Fruit fly (Drosophila melanogaster) whole organism, embryonic: ENCODE data around the gene CG18766.

Source experiments
- Ada2b ChIP-seq: fragments of 200-800 bp; sonication (Bioruptor generic); IDR thresholded peaks from 2 replicates; pipeline ENCODE4 v1.3.6; 2022; ENCODE audit warnings: missing biosample characterization, missing genetic modification characterization
- Adf1 ChIP-seq: fragments of 200-800 bp; sonication (Bioruptor generic); IDR thresholded peaks from 2 replicates; pipeline ENCODE4 v1.3.6; 2022; ENCODE audit warnings: missing biosample characterization, missing genetic modification characterization
- Aef1 ChIP-seq: fragments of 200-800 bp; sonication (Bioruptor generic); IDR thresholded peaks from 3 replicates; pipeline ENCODE4 v1.3.6; 2022; ENCODE audit warnings: missing biosample characterization, missing genetic modification characterization
- CG1024 ChIP-seq: fragments of 200-800 bp; sonication (Bioruptor generic); IDR thresholded peaks from 2 replicates; pipeline ENCODE4 v1.3.6; 2022; ENCODE audit warnings: missing biosample characterization, missing genetic modification characterization
- CG15011 ChIP-seq: fragments of 200-800 bp; sonication (Bioruptor generic); optimal IDR thresholded peaks from 3 replicates; lab custom pipeline; 2018; ENCODE audit warnings: missing biosample characterization, mild to moderate bottlenecking, missing genetic modification characterization
- CG1792 ChIP-seq: fragments of 200-800 bp; sonication (Bioruptor generic); optimal IDR thresholded peaks from 2 replicates; lab custom pipeline; 2016; ENCODE audit warnings: missing biosample characterization, missing genetic modification characterization
- CG2199 ChIP-seq: fragments of 200-800 bp; sonication (Bioruptor generic); IDR thresholded peaks from 3 replicates; pipeline ENCODE4 v1.3.6; 2022; ENCODE audit warnings: missing biosample characterization, missing genetic modification characterization
- CG3065 ChIP-seq: fragments of 200-800 bp; sonication (Bioruptor generic); optimal IDR thresholded peaks from 2 replicates; lab custom pipeline; 2016; ENCODE audit warnings: missing biosample characterization, missing genetic modification characterization
- CG3838 ChIP-seq: fragments of 200-800 bp; sonication (Bioruptor generic); optimal IDR thresholded peaks from 3 replicates; lab custom pipeline; 2016; ENCODE audit warnings: missing biosample characterization, missing genetic modification characterization
- CG4617 ChIP-seq: fragments of 200-800 bp; sonication (Bioruptor generic); optimal IDR thresholded peaks from 3 replicates; lab custom pipeline; 2016; ENCODE audit warnings: missing biosample characterization, missing genetic modification characterization, borderline replicate concordance
- CG7357 ChIP-seq: fragments of 200-800 bp; sonication (Bioruptor generic); IDR thresholded peaks from 3 replicates; pipeline ENCODE4 v1.3.6; 2022; ENCODE audit warnings: missing biosample characterization, missing genetic modification characterization
- CG7987 ChIP-seq: fragments of 200-800 bp; sonication (Bioruptor generic); optimal IDR thresholded peaks from 2 replicates; lab custom pipeline; 2018; ENCODE audit warnings: missing biosample characterization, mild to moderate bottlenecking, missing genetic modification characterization, moderate library complexity
- CG8359 ChIP-seq: fragments of 200-800 bp; sonication (Bioruptor generic); optimal IDR thresholded peaks from 2 replicates; lab custom pipeline; 2017; ENCODE audit warnings: missing biosample characterization, mild to moderate bottlenecking, missing genetic modification characterization, borderline replicate concordance
- Camta ChIP-seq: fragments of 200-800 bp; sonication (Bioruptor generic); optimal IDR thresholded peaks from 2 replicates; lab custom pipeline; 2016; ENCODE audit warnings: missing biosample characterization, missing genetic modification characterization
- Fer1 ChIP-seq: fragments of 200-800 bp; sonication (Bioruptor generic); optimal IDR thresholded peaks from 2 replicates; lab custom pipeline; 2017; ENCODE audit warnings: missing biosample characterization, mild to moderate bottlenecking, missing genetic modification characterization
- Gug ChIP-seq: fragments of 200-800 bp; sonication (Bioruptor generic); IDR thresholded peaks from 4 replicates; pipeline ENCODE4 v1.3.6; 2022; ENCODE audit warnings: missing biosample characterization, missing genetic modification characterization
- HHEX ChIP-seq: fragments of 200-800 bp; sonication (Bioruptor generic); optimal IDR thresholded peaks from 3 replicates; lab custom pipeline; 2017; ENCODE audit warnings: missing biosample characterization, mild to moderate bottlenecking, missing genetic modification characterization, missing genetic modification reagents
- HLHmδ ChIP-seq: fragments of 200-800 bp; sonication (Bioruptor generic); optimal IDR thresholded peaks from 2 replicates; lab custom pipeline; 2018; ENCODE audit warnings: missing biosample characterization, mild to moderate bottlenecking, missing genetic modification characterization, moderate library complexity
- Hand ChIP-seq: fragments of 200-800 bp; sonication (Bioruptor generic); optimal IDR thresholded peaks from 2 replicates; lab custom pipeline; 2017; ENCODE audit warnings: mild to moderate bottlenecking, missing biosample characterization, missing genetic modification reagents, missing genetic modification characterization
- Hey ChIP-seq: fragments of 200-800 bp; sonication (Bioruptor generic); optimal IDR thresholded peaks from 3 replicates; lab custom pipeline; 2018; ENCODE audit warnings: missing biosample characterization, mild to moderate bottlenecking, missing genetic modification characterization
- HmgZ ChIP-seq: fragments of 200-800 bp; sonication (Bioruptor generic); optimal IDR thresholded peaks from 2 replicates; lab custom pipeline; 2018; ENCODE audit warnings: missing biosample characterization, mild to moderate bottlenecking, missing genetic modification characterization
- Mrtf ChIP-seq: fragments of 200-800 bp; sonication (Bioruptor generic); IDR thresholded peaks from 3 replicates; pipeline ENCODE4 v1.3.6; 2022; ENCODE audit warnings: missing biosample characterization, missing genetic modification characterization
- Rfx ChIP-seq: fragments of 200-800 bp; sonication (Bioruptor generic); IDR thresholded peaks from 2 replicates; pipeline ENCODE4 v1.3.6; 2022; ENCODE audit warnings: missing biosample characterization, missing genetic modification characterization
- Spps ChIP-seq: fragments of 200-800 bp; sonication (Bioruptor generic); optimal IDR thresholded peaks from 2 replicates; lab custom pipeline; 2018; ENCODE audit warnings: missing biosample characterization, mild to moderate bottlenecking, missing genetic modification characterization
- Sry-β ChIP-seq: fragments of 200-800 bp; sonication (Bioruptor generic); optimal IDR thresholded peaks from 2 replicates; lab custom pipeline; 2018; ENCODE audit warnings: missing biosample characterization, mild to moderate bottlenecking, missing genetic modification characterization, moderate library complexity
- ac ChIP-seq: fragments of 200-800 bp; sonication (Bioruptor generic); optimal IDR thresholded peaks from 3 replicates; lab custom pipeline; 2017; ENCODE audit warnings: missing biosample characterization, mild to moderate bottlenecking, missing genetic modification characterization
- ase ChIP-seq: fragments of 200-800 bp; sonication (Bioruptor generic); IDR thresholded peaks from 3 replicates; pipeline ENCODE4 v1.3.6; 2022; ENCODE audit warnings: missing biosample characterization, missing genetic modification characterization
- btn ChIP-seq: fragments of 200-800 bp; sonication (Bioruptor generic); optimal IDR thresholded peaks from 2 replicates; lab custom pipeline; 2016; ENCODE audit warnings: missing biosample characterization, missing genetic modification characterization
- cato ChIP-seq: fragments of 200-800 bp; sonication (Bioruptor generic); optimal IDR thresholded peaks from 2 replicates; lab custom pipeline; 2016; ENCODE audit warnings: missing biosample characterization, missing genetic modification characterization, borderline replicate concordance
- chif ChIP-seq, 2 experiments: fragments of 200-800 bp; sonication (Bioruptor generic); optimal IDR thresholded peaks; 3 replicates each; lab custom pipeline; 2016; ENCODE audit warnings: missing biosample characterization in 2 of 2, missing genetic modification characterization in 2 of 2
- chinmo ChIP-seq: fragments of 200-800 bp; sonication (Bioruptor generic); IDR thresholded peaks from 4 replicates; pipeline ENCODE4 v1.3.6; 2022; ENCODE audit warnings: missing biosample characterization, missing genetic modification characterization; ENCODE audit not compliant: partially characterized antibody
- en ChIP-seq: fragments of 200-800 bp; sonication (Bioruptor generic); optimal IDR thresholded peaks from 2 replicates; lab custom pipeline; 2016; ENCODE audit warnings: missing biosample characterization, missing genetic modification characterization
- fd64A ChIP-seq: fragments of 200-800 bp; sonication (Bioruptor generic); optimal IDR thresholded peaks from 3 replicates; lab custom pipeline; 2018; ENCODE audit warnings: missing biosample characterization, mild to moderate bottlenecking, missing genetic modification characterization
- gcm2 ChIP-seq: fragments of 200-800 bp; sonication (Bioruptor generic); optimal IDR thresholded peaks from 2 replicates; lab custom pipeline; 2016; ENCODE audit warnings: missing biosample characterization, missing genetic modification characterization
- grau ChIP-seq: fragments of 200-800 bp; optimal IDR thresholded peaks from 3 replicates; lab custom pipeline; 2019; ENCODE audit warnings: missing biosample characterization, mild to moderate bottlenecking, missing genetic modification characterization, moderate library complexity
- grn ChIP-seq: fragments of 200-800 bp; sonication (Bioruptor generic); optimal IDR thresholded peaks from 3 replicates; lab custom pipeline; 2017; ENCODE audit warnings: missing biosample characterization, missing genetic modification characterization
- jumu ChIP-seq: fragments of 200-800 bp; sonication (Bioruptor generic); optimal IDR thresholded peaks from 3 replicates; lab custom pipeline; 2016; ENCODE audit warnings: missing biosample characterization, missing genetic modification characterization
- nerfin-1 ChIP-seq: fragments of 200-800 bp; sonication (Bioruptor generic); optimal IDR thresholded peaks from 3 replicates; lab custom pipeline; 2019; ENCODE audit warnings: missing biosample characterization, mild to moderate bottlenecking, missing genetic modification characterization, moderate library complexity
- peb ChIP-seq: fragments of 200-800 bp; sonication (Bioruptor generic); IDR thresholded peaks from 2 replicates; pipeline ENCODE4 v1.3.6; 2022; ENCODE audit warnings: missing biosample characterization, missing genetic modification characterization
- prd ChIP-seq, 3 experiments: fragments of >200 bp in 2 of 3; fragments of 200-800 bp in 1 of 3; sonication (Bioruptor generic) in 1 of 3; optimal IDR thresholded peaks in 2 of 3; IDR thresholded peaks in 1 of 3; 2 replicates in 2 of 3; 3 replicates in 1 of 3; pipeline versions ENCODE4 v1.3.6 to Lab custom; 2017 to 2022; ENCODE audit warnings: missing biosample characterization in 1 of 3, missing genetic modification characterization in 1 of 3
- pum ChIP-seq: fragments of 200-800 bp; sonication (Bioruptor generic); optimal IDR thresholded peaks from 2 replicates; lab custom pipeline; 2016; ENCODE audit warnings: missing biosample characterization, missing genetic modification characterization
- schlank ChIP-seq: fragments of 200-800 bp; sonication (Bioruptor generic); optimal IDR thresholded peaks from 2 replicates; lab custom pipeline; 2018; ENCODE audit warnings: missing biosample characterization, mild to moderate bottlenecking, missing genetic modification characterization
- sd ChIP-seq: fragments of 200-800 bp; sonication (Bioruptor generic); optimal IDR thresholded peaks from 3 replicates; lab custom pipeline; 2018; ENCODE audit warnings: missing biosample characterization, mild to moderate bottlenecking, missing genetic modification characterization, moderate library complexity
- slbo ChIP-seq: fragments of 200-800 bp; sonication (Bioruptor generic); IDR thresholded peaks from 2 replicates; pipeline ENCODE4 v1.3.6; 2022; ENCODE audit warnings: missing biosample characterization, missing genetic modification characterization
- ssp ChIP-seq: fragments of 200-800 bp; sonication (Bioruptor generic); IDR thresholded peaks from 2 replicates; pipeline ENCODE4 v1.3.6; 2022; ENCODE audit warnings: missing biosample characterization, missing genetic modification characterization
- twi ChIP-seq: fragments of 200-800 bp; optimal IDR thresholded peaks from 2 replicates; lab custom pipeline; 2019; ENCODE audit warnings: missing biosample characterization, mild to moderate bottlenecking, missing genetic modification characterization, moderate library complexity
- tx ChIP-seq: fragments of 200-800 bp; sonication (Bioruptor generic); optimal IDR thresholded peaks from 2 replicates; lab custom pipeline; 2016; ENCODE audit warnings: missing biosample characterization, missing genetic modification characterization
- zen2 ChIP-seq: fragments of 200-800 bp; sonication (Bioruptor generic); IDR thresholded peaks from 3 replicates; pipeline ENCODE4 v1.3.6; 2022; ENCODE audit warnings: missing biosample characterization, missing genetic modification characterization; ENCODE audit not compliant: partially characterized antibody

Gene CG18766

DNA sequence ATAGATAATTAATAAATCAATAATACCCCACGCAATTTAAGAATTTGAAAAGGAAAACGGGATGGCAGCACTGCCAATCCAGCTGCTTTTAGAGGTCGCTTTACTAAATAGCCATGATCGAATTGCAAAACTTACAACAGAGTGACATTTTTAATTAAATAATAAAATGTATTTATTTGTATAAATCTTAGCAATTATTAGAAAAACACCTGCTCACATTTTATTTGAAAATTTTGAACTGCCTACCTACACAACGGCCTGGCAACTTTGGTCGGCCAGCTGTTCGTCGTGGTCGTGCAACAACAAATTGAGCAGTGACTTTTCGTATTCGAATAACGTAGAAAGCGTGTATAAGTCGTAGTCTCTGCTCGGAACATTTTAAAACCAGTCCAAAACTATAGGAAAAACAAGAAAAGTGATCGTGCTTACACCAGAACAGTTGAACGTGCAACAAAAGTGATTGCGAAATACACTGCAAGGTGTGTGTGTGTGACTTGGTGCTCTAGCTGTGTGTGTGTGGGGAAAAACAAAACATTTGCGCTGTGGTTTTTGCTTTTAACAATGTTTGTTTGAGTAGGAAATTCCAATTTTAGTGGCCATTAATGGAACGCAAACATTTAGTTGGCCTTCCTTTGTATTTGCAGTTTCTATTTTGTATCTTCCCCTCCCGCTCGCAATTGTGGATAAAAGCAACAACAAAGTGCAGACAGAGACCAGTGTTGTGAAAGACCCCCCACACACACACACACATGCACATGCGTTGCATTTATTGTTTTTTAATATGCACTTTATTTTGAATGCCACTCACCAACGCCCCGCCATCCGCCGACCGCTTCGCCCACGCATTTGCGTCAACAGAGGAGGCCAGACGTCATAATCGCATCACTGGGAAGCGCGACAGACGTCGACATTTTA is 29.7 kb upstream of the CG18766 start, which contains the start of gene CG5938 (continued):
- TF ChIP-seq Mrtf (GFP tag; lab: Robert Waterston, UW): no peak
- TF ChIP-seq Hey (tag; lab: Kevin White, UChicago): no peak
- no peak for TF ChIP-seq tx (GFP tag; lab: Kevin White, UChicago)
- peak; percentile 55 for TF ChIP-seq HmgZ (tag; lab: Kevin White, UChicago)
- no peak for TF ChIP-seq sd
- TF ChIP-seq nerfin-1 (tag; lab: Kevin White, UChicago): peak; percentile 2
- TF ChIP-seq CG2199 (GFP tag; lab: Robert Waterston, UW): 0 out of 3 replicates have a peak, but pooled peaks have one; percentile 65
- TF ChIP-seq grau (tag; lab: Kevin White, UChicago): peak; percentile 41
- no peak for TF ChIP-seq Sry-β (GFP tag; lab: Kevin White, UChicago)
- no peak for TF ChIP-seq pum (GFP tag; lab: Kevin White, UChicago)
- TF ChIP-seq CG7987: no peak
- peak; percentile 6; the same call in 1 of the 2 replicates for TF ChIP-seq Ada2b (GFP tag; lab: Robert Waterston, UW)
- TF ChIP-seq Spps (tag; lab: Kevin White, UChicago): no peak
- TF ChIP-seq chif (GFP tag; optimal IDR thresholded peaks at IDR 0.05; lab: Kevin White, UChicago): no peak
- TF ChIP-seq slbo (GFP tag; lab: Robert Waterston, UW): peak; percentile 32; the same call in 1 of the 2 replicates
- no peak for TF ChIP-seq CG15011
- no peak for TF ChIP-seq CG8359 (GFP tag; lab: Kevin White, UChicago)
- no peak for TF ChIP-seq CG3838 (GFP tag; lab: Kevin White, UChicago)
- peak; percentile 22 for TF ChIP-seq Fer1 (GFP tag; lab: Kevin White, UChicago)
- no peak for TF ChIP-seq grn (GFP tag; lab: Kevin White, UChicago)
- no peak for TF ChIP-seq CG1024 (GFP tag; lab: Robert Waterston, UW)
- peak; percentile 9; the same call in 1 of the 2 replicates for TF ChIP-seq Rfx
- TF ChIP-seq ssp (GFP tag; lab: Robert Waterston, UW): no peak
- TF ChIP-seq CG1792 (GFP tag; lab: Kevin White, UChicago): no peak
- TF ChIP-seq schlank (tag; lab: Kevin White, UChicago): no peak
- no peak for TF ChIP-seq fd64A (GFP tag; lab: Kevin White, UChicago)
- TF ChIP-seq en (GFP tag; lab: Kevin White, UChicago): no peak
- no peak for TF ChIP-seq ac (GFP tag; lab: Kevin White, UChicago)
- TF ChIP-seq Hand: no peak
- TF ChIP-seq Camta: no peak
- TF ChIP-seq cato (GFP tag; lab: Kevin White, UChicago): peak; percentile 27
- no peak for TF ChIP-seq jumu (GFP tag; lab: Kevin White, UChicago)
- TF ChIP-seq Adf1 (GFP tag; lab: Robert Waterston, UW): no peak; the same call in 1 of the 2 replicates
- peak; percentile 0 for TF ChIP-seq HHEX (GFP tag; lab: Kevin White, UChicago)
- TF ChIP-seq HLHmδ (GFP tag; lab: Kevin White, UChicago): no peak
- TF ChIP-seq zen2 (GFP tag; lab: Robert Waterston, UW): no peak
- peak; percentile 90; the same call in 3 of the 4 replicates for TF ChIP-seq chinmo
- TF ChIP-seq ase (GFP tag; lab: Robert Waterston, UW): no peak
- TF ChIP-seq btn (GFP tag; lab: Kevin White, UChicago): no peak
- peak; percentile 17 for TF ChIP-seq twi (tag; lab: Kevin White, UChicago)
- no peak for TF ChIP-seq gcm2 (GFP tag; lab: Kevin White, UChicago)
- TF ChIP-seq Aef1 (GFP tag; lab: Robert Waterston, UW): peak; percentile 48; the same call in 2 of the 3 replicates
- no peak for TF ChIP-seq prd (optimal IDR thresholded peaks at IDR 0.05; lab: Kevin White, UChicago)
- TF ChIP-seq prd (GFP tag; IDR thresholded peaks at IDR 0.05; lab: Robert Waterston, UW): peak; percentile 50; the same call in 1 of the 3 replicates
- no peak for TF ChIP-seq CG7357 (GFP tag; lab: Robert Waterston, UW)
- 0 out of 4 replicates have a peak, but pooled peaks have one; percentile 9 for TF ChIP-seq Gug (GFP tag; lab: Robert Waterston, UW)
- no peak for TF ChIP-seq CG3065 (GFP tag; lab: Kevin White, UChicago)
- TF ChIP-seq peb (GFP tag; lab: Robert Waterston, UW): no peak
- peak; percentile 90 for TF ChIP-seq CG4617
